Fruit fly (Drosophila melanogaster): ENCODE results near the gene CG14995.

The CG14995 gene

DNA sequence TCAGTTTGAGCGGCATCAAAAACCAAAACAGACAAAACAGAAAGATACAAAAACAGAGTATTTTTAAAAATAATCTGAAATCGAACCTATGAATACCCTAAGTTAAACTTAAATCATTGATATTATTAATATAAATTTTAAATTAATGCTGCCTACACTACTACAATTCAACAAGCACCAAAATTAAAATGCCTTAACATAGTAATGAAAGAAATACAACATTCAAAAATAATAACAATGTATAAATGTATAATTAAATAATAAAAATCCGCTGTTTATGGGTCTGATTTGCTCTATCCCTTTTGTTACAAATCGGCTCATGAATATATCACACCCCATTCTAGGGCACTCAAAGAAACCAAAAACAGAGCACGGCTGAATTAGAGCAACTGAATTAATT is 54.0 kb downstream of the CG14995 start:
- no peak for TF ChIP-seq CG31627 (GFP tag; optimal IDR thresholded peaks at IDR 0.05)
- peak; percentile 30 for TF ChIP-seq Eip78C (GFP tag)

DNA sequence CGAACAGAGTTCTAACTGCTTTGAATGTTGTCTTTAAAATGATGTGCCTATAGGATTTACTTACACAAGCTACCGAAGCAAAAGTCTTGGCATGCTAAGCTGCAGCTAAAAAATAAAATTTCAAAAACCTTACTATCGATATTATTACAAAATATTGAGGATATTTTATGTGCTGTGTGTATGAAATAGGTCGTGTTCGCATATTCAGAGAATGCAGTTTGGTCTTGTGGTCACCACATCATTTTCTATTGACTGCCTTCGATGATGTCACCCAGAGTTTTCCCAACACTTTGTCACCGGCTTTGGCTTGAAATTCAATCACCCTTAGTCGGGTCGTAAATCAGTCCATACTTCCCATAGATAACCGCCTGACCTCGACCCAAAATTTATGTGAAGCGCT is 55.4 kb downstream of the CG14995 start, which contains the start of gene Dpy-30L2:
Dpy-30L2 (minus strand) TSS at position 101 of the 400 bp plus-strand sequence.
- no peak for TF ChIP-seq Sox15 (GFP tag; optimal IDR thresholded peaks at IDR 0.05)
- no peak for TF ChIP-seq esn (GFP tag; optimal IDR thresholded peaks at IDR 0.05)
- TF ChIP-seq CG6163 (GFP tag; IDR thresholded peaks at IDR 0.05): no peak
- TF ChIP-seq cyc (GFP tag; optimal IDR thresholded peaks at IDR 0.05): no peak
- no peak for TF ChIP-seq CG11294 (GFP tag; IDR thresholded peaks at IDR 0.05)
- no peak for TF ChIP-seq Ets96B (tag; optimal IDR thresholded peaks at IDR 0.05)
- TF ChIP-seq Eip78C (GFP tag): no peak
- no peak for TF ChIP-seq Eip93F (GFP tag; optimal IDR thresholded peaks at IDR 0.05)
- TF ChIP-seq fd85E (GFP tag; optimal IDR thresholded peaks at IDR 0.05): no peak
- no peak for TF ChIP-seq CG8119 (GFP tag; IDR thresholded peaks at IDR 0.05)
- TF ChIP-seq CG10669 (GFP tag; optimal IDR thresholded peaks at IDR 0.05): no peak
- no peak for TF ChIP-seq spab (GFP tag; optimal IDR thresholded peaks at IDR 0.05)
- no peak for TF ChIP-seq CG1621 (tag; optimal IDR thresholded peaks at IDR 0.05)
- TF ChIP-seq CG6792 (GFP tag; optimal IDR thresholded peaks at IDR 0.05): no peak
- TF ChIP-seq CG9139 (GFP tag; optimal IDR thresholded peaks at IDR 0.05): no peak
- TF ChIP-seq Smox (GFP tag; optimal IDR thresholded peaks at IDR 0.05): no peak
- TF ChIP-seq CG8632 (GFP tag; optimal IDR thresholded peaks at IDR 0.05): no peak
- TF ChIP-seq svp (GFP tag): no peak
- no peak for TF ChIP-seq OdsH (GFP tag; optimal IDR thresholded peaks at IDR 0.05)
- TF ChIP-seq fd59A (GFP tag; optimal IDR thresholded peaks at IDR 0.05): no peak

DNA sequence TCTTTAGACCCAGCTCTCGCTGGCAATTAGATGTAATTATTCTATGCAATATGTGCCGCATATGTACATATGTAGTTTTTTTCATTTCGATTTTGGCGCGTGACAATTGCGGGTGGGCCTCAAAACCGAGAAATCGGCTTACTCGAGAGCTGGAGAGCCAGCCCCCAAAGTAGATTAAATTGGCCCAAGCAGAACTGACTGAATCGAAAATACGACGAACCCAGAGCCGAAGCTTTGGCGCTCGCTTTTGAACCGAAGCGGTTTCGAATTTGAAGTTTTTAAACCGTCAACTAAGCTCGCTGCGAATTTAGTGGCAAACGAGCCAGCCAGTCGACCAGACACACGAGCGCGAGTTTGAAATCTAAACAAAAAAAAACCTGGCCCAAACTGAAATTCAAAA is 56.8 kb downstream of the CG14995 start, which contains the start of gene CG1136:
CG1136 (plus strand) TSS at position 308 of the 400 bp plus-strand sequence.
- no peak for TF ChIP-seq dac (GFP tag; optimal IDR thresholded peaks at IDR 0.05)
- TF ChIP-seq CG15336 (GFP tag; IDR thresholded peaks at IDR 0.05): no peak
- no peak for TF ChIP-seq CG11902 (GFP tag; optimal IDR thresholded peaks at IDR 0.05)
- no peak for TF ChIP-seq Lpt (GFP tag; optimal IDR thresholded peaks at IDR 0.05)
- no peak for TF ChIP-seq CG6854 (GFP tag; optimal IDR thresholded peaks at IDR 0.05)
- TF ChIP-seq Eip93F (GFP tag; optimal IDR thresholded peaks at IDR 0.05): no peak
- TF ChIP-seq CG3919 (GFP tag; optimal IDR thresholded peaks at IDR 0.05): no peak
- 0 out of 3 replicates have a peak, but pooled peaks have one; percentile 11 for TF ChIP-seq eg (GFP tag; IDR thresholded peaks at IDR 0.05)

DNA sequence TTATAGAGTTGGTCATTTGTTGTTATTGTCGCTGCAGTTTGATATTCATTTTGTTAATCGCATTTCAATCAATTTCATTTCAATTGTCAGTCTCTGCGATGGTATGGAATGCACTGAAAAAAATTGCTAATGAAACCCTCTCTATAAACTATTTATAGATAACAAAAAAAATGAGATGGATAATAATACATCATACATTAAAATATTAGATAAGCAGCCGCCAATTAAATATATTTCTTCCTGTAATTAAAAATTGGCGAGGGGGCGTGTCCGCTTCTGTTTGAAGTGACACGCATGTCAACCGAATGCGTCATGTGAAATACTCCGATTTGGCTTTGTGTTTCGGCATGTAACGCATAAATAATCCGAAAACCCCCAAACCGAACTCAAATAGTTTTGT is 58.6 kb downstream of the CG14995 start:
- TF ChIP-seq CG32006 (GFP tag; optimal IDR thresholded peaks at IDR 0.05) (no peak), eg (GFP tag; IDR thresholded peaks at IDR 0.05) (0 out of 3 replicates have a peak, but pooled peaks have one; percentile 14)
